Worm (Caenorhabditis elegans) whole organism, midembryonic: ENCODE measurements around the gene T04A8.18.

Experiments
- T22C8.4 ChIP-seq: fragments of 200-800 bp; sonication (Bioruptor generic); IDR thresholded peaks from 2 replicates; pipeline ENCODE4 v1.3.6; 2022; ENCODE audit warnings: missing genetic modification characterization, missing compliant biosample characterization
- flt-1 ChIP-seq: fragments of 200-800 bp; sonication (Bioruptor generic); IDR thresholded peaks from 2 replicates; pipeline ENCODE4 v1.3.6; 2022; ENCODE audit warnings: missing genetic modification characterization, missing compliant biosample characterization
- med-1 ChIP-seq: sonication (generic microtip); optimal IDR thresholded peaks from 2 replicates; lab custom pipeline; 2017; ENCODE audit warnings: missing genetic modification characterization, mild to moderate bottlenecking, missing compliant biosample characterization, antibody characterized with exemption, missing genetic modification reagents; ENCODE audit not compliant: insufficient read depth

ce11 chrIII:4671949-4672348 is 37.1 kb upstream of the T04A8.18 start, which contains the start of gene srg-13:
- TF ChIP-seq T22C8.4 (GFP tag; lab: Robert Waterston, UW) (no peak), flt-1 (no peak), med-1 (GFP tag; lab: Kevin White, UChicago) (no peak)
